Fruit fly (Drosophila melanogaster): ENCODE results near the gene CG33796.

DNA sequence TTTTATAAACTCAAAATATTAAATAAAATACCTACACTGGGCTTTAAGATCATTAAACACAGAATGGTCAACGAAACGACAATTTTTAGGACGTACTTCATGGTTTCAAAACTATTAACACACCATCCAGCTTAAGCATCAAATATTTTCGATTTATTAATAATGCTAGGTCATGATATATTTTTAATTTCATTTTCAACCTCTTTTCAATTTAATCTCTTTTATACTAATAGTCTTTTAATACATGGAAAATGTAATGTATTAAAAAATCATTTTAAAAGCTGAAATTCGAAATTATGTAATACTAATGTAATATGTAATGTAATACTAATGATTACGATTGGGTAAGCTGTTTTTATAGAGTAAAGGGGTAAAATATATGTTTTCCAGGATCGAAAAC, at the start of gene CG33796:
- TF ChIP-seq Myc (optimal IDR thresholded peaks at IDR 0.05): no peak
- TF ChIP-seq usp (GFP tag; optimal IDR thresholded peaks at IDR 0.05): no peak
- no peak for TF ChIP-seq h (GFP tag; optimal IDR thresholded peaks at IDR 0.05)
